Fruit fly (Drosophila melanogaster): ENCODE data around the gene CG2150.

CG2150 gene

DNA sequence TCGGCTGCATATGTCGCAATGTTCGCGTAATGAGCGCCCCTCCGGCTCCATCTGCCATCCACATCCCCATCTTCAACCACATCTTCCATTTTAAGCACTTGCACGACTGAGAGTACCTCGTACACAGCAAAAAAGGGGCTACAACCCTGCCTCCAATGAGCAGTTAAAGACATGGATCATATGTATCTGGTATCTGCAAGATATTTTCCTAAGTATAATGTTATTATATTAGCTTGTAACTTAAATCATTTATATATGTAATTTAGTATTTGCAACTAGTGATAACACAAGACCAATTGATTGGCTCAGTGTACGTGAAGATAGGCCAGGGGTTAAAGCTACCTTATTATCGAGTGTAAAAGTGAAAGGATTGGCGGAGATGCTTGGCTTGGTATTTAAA, 1.9 kb downstream of the CG2150 start (continued):
- TF ChIP-seq acj6 (GFP tag; optimal IDR thresholded peaks at IDR 0.05) (peak; percentile 68), fd85E (GFP tag; optimal IDR thresholded peaks at IDR 0.05) (no peak), CG11762 (GFP tag; optimal IDR thresholded peaks at IDR 0.05; ENCODE audit: insufficient read depth) (peak; percentile 68), CG6808 (GFP tag; optimal IDR thresholded peaks at IDR 0.05) (peak; percentile 57), Sox15 (GFP tag; optimal IDR thresholded peaks at IDR 0.05) (peak; percentile 57), dsx (GFP tag; optimal IDR thresholded peaks at IDR 0.05; ENCODE audit: poor library complexity, severe bottlenecking) (no peak), CG8319 (GFP tag; optimal IDR thresholded peaks at IDR 0.05) (peak; percentile 31), Blimp-1 (GFP tag; optimal IDR thresholded peaks at IDR 0.05) (no peak), lz (GFP tag; optimal IDR thresholded peaks at IDR 0.05) (no peak), Hr38 (GFP tag; optimal IDR thresholded peaks at IDR 0.05) (no peak), CG16779 (tag; optimal IDR thresholded peaks at IDR 0.05) (peak; percentile 31), CG7368 (GFP tag; optimal IDR thresholded peaks at IDR 0.05) (peak; percentile 54), CG31627 (GFP tag; optimal IDR thresholded peaks at IDR 0.05) (no peak), Hr39 (GFP tag; optimal IDR thresholded peaks at IDR 0.05) (no peak), Eip78C (GFP tag) (peak; percentile 95), spab (GFP tag; optimal IDR thresholded peaks at IDR 0.05) (peak; percentile 58), eg (GFP tag; IDR thresholded peaks at IDR 0.05) (peak; percentile 74), Lpt (GFP tag; optimal IDR thresholded peaks at IDR 0.05) (peak; percentile 69), pdm3 (GFP tag; optimal IDR thresholded peaks at IDR 0.05) (peak; percentile 68), CG6276 (GFP tag; optimal IDR thresholded peaks at IDR 0.05) (peak; percentile 43)

- TF ChIP-seq svp (GFP tag) (no peak), CG1621 (tag; optimal IDR thresholded peaks at IDR 0.05) (no peak), Met (GFP tag; optimal IDR thresholded peaks at IDR 0.05) (no peak), CG11762 (GFP tag; optimal IDR thresholded peaks at IDR 0.05; ENCODE audit: insufficient read depth) (no peak), CG11902 (GFP tag; optimal IDR thresholded peaks at IDR 0.05) (no peak), fkh (GFP tag; optimal IDR thresholded peaks at IDR 0.05) (peak; percentile 7), CG7368 (GFP tag; optimal IDR thresholded peaks at IDR 0.05) (no peak), CG6854 (GFP tag; optimal IDR thresholded peaks at IDR 0.05) (no peak), lz (GFP tag; optimal IDR thresholded peaks at IDR 0.05) (no peak), vri (GFP tag; optimal IDR thresholded peaks at IDR 0.05) (peak; percentile 49), CG3919 (GFP tag; optimal IDR thresholded peaks at IDR 0.05) (no peak), Hr38 (GFP tag; optimal IDR thresholded peaks at IDR 0.05) (no peak), eg (GFP tag; IDR thresholded peaks at IDR 0.05) (no peak), CG8119 (GFP tag; IDR thresholded peaks at IDR 0.05) (no peak), CG9139 (GFP tag; optimal IDR thresholded peaks at IDR 0.05) (no peak), ss (GFP tag; optimal IDR thresholded peaks at IDR 0.05) (no peak), Eip78C (GFP tag) (no peak)
Measured at dm6 chr3R:31761529-31762009, 3.0 kb downstream of the CG2150 start, which contains the start of gene Smvt. Gene Smvt, minus strand, starts transcription at chr3R:31761579.

DNA sequence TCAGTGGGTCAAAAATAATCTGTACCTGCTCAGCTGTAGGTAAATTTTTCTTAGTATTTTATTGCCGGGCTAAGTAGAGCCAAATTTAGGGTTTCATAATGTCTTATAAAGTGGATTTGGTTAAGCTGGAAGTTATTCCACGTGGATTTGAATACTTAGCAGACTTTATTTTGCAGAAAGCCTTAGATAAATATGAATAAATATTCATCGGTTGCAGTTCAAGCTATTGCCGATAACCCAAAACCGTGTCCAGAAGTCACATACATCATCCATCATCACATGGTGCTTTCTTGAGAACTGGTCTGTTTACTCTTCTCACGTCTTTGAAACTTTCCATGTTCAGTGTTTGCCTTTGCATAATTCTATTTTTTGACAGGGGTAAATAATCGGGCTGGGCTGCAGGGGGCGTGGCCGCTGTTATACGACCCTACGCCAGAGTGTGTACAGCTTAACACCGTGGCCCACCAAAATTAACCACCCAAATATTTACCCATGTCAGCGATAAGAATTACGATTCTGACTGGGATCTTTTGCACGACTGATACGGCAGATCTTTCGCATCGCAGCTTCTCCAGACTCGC, 5.9 kb downstream of the CG2150 start, which contains the start of gene CG2187:
CG2187 (minus strand) TSS at position 51 of the 581 bp plus-strand sequence.
- TF ChIP-seq CG3032 (tag; optimal IDR thresholded peaks at IDR 0.05) (no peak), svp (GFP tag) (peak; percentile 71), fkh (GFP tag; optimal IDR thresholded peaks at IDR 0.05) (peak; percentile 87)

DNA sequence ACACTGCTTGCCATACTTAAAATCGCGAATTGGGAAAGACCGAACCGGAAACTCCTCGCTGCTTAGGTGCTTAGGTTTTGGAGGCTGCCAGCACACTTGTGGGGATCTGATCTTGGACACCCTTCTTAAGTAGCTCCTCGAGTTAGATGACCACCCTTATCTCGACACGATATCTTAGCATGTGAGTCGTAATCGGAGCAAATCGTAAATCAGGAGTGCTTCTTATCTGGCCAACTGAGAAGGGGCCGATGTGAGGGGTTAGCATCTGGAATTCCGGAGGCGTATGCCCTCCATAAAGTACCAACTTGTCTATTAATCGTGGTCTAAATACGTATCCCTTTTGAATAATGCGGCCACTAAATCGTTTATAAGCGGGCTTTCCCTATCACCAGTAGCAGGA, 10.0 kb downstream of the CG2150 start, which contains the start of gene salt:
salt (minus strand) TSS at position 101 of the 400 bp plus-strand sequence.
- TF ChIP-seq lz (GFP tag; optimal IDR thresholded peaks at IDR 0.05) (no peak), Eip75B (GFP tag; optimal IDR thresholded peaks at IDR 0.05) (no peak), Gug (GFP tag; IDR thresholded peaks at IDR 0.05) (no peak), Lpt (GFP tag; optimal IDR thresholded peaks at IDR 0.05) (no peak), topi (GFP tag; optimal IDR thresholded peaks at IDR 0.05) (no peak), fd59A (GFP tag; optimal IDR thresholded peaks at IDR 0.05) (no peak), CG6808 (GFP tag; optimal IDR thresholded peaks at IDR 0.05) (no peak), eg (GFP tag; IDR thresholded peaks at IDR 0.05) (no peak), ss (GFP tag; optimal IDR thresholded peaks at IDR 0.05) (no peak), CG6163 (GFP tag; IDR thresholded peaks at IDR 0.05) (no peak), acj6 (GFP tag; optimal IDR thresholded peaks at IDR 0.05) (no peak), CG6276 (GFP tag; optimal IDR thresholded peaks at IDR 0.05) (no peak)

All from whole organism, prepupa.